Worm (Caenorhabditis elegans) whole organism, young adult: ENCODE data around the gene F43G6.16.
A peak's percentile ranks its signal among the peaks of the same experiment; 100 is the strongest.

ENCODE experiments used
- F10E7.11 ChIP-seq: sonication (generic microtip); optimal IDR thresholded peaks from 2 replicates; lab custom pipeline; 2017; ENCODE audit warnings: mild to moderate bottlenecking, missing genetic modification characterization, moderate library complexity, missing compliant biosample characterization
- F55B11.4 ChIP-seq: sonication (generic microtip); optimal IDR thresholded peaks from 2 replicates; lab custom pipeline; 2016; ENCODE audit warnings: missing compliant biosample characterization, missing genetic modification characterization, borderline replicate concordance; ENCODE audit not compliant: insufficient read depth
- K11D2.4 ChIP-seq: fragments of 200-800 bp; sonication (Bioruptor generic); IDR thresholded peaks from 2 replicates; pipeline ENCODE4 v1.3.6; 2022; ENCODE audit warnings: missing genetic modification reagents, missing genetic modification characterization, missing compliant biosample characterization
- K12H6.12 ChIP-seq: fragments of 200-800 bp; sonication (Bioruptor generic); optimal IDR thresholded peaks from 2 replicates; lab custom pipeline; 2018; ENCODE audit warnings: mild to moderate bottlenecking, missing genetic modification characterization, missing compliant biosample characterization
- Y53G8AR.9 ChIP-seq: fragments of 200-800 bp; sonication (Bioruptor generic); conservative IDR thresholded peaks from 2 replicates; pipeline ENCODE4 v1.3.6; 2022; ENCODE audit warnings: missing genetic modification reagents, missing genetic modification characterization, missing compliant biosample characterization
- akir-1 ChIP-seq: fragments of 200-800 bp; sonication (Bioruptor generic); optimal IDR thresholded peaks from 2 replicates; lab custom pipeline; 2018; ENCODE audit warnings: mild to moderate bottlenecking, missing genetic modification characterization, moderate library complexity, missing compliant biosample characterization
- athp-1 ChIP-seq: sonication (generic microtip); optimal IDR thresholded peaks from 2 replicates; lab custom pipeline; 2017; ENCODE audit warnings: mild to moderate bottlenecking, missing genetic modification characterization, missing compliant biosample characterization
- attf-5 ChIP-seq: fragments of 200-800 bp; sonication (Bioruptor generic); optimal IDR thresholded peaks from 2 replicates; lab custom pipeline; 2018; ENCODE audit warnings: mild to moderate bottlenecking, missing genetic modification characterization, missing compliant biosample characterization
- bed-1 ChIP-seq: fragments of 200-800 bp; sonication (Bioruptor generic); IDR thresholded peaks from 2 replicates; pipeline ENCODE4 v1.3.6; 2022; ENCODE audit warnings: missing genetic modification reagents, missing genetic modification characterization, missing compliant biosample characterization
- ccch-3 ChIP-seq: fragments of 200-800 bp; sonication (Bioruptor generic); optimal IDR thresholded peaks from 2 replicates; lab custom pipeline; 2018; ENCODE audit warnings: mild to moderate bottlenecking, missing genetic modification characterization, missing compliant biosample characterization
- cebp-1 ChIP-seq, 2 experiments: fragments of 200-800 bp in 1 of 2; sonication (Bioruptor generic) in 1 of 2; sonication (generic microtip) in 1 of 2; IDR thresholded peaks in 1 of 2; optimal IDR thresholded peaks in 1 of 2; 2 replicates each; pipeline versions ENCODE4 v1.3.6 to Lab custom; 2017 to 2022; ENCODE audit warnings: missing compliant biosample characterization in 2 of 2, missing genetic modification characterization in 2 of 2, mild to moderate bottlenecking in 1 of 2, missing genetic modification reagents in 1 of 2, moderate library complexity in 1 of 2
- die-1 ChIP-seq: sonication (generic microtip); optimal IDR thresholded peaks from 2 replicates; lab custom pipeline; 2016; ENCODE audit warnings: missing genotype, mild to moderate bottlenecking, missing genetic modification characterization, missing compliant biosample characterization
- efl-1 ChIP-seq: fragments of 150-350 bp; optimal IDR thresholded peaks from 2 replicates; lab custom pipeline; 2014; ENCODE audit warnings: missing biosample characterization, missing genetic modification reagents, missing genetic modification characterization
- hmg-1.2 ChIP-seq: fragments of 200-800 bp; sonication (Bioruptor generic); IDR thresholded peaks from 2 replicates; pipeline ENCODE4 v1.3.6; 2022; ENCODE audit warnings: missing genetic modification reagents, missing genetic modification characterization, missing compliant biosample characterization
- hsf-1 ChIP-seq: fragments of 200-800 bp; sonication (Bioruptor generic); IDR thresholded peaks from 2 replicates; pipeline ENCODE4 v1.3.6; 2022; ENCODE audit warnings: missing genetic modification reagents, missing genetic modification characterization, missing compliant biosample characterization
- let-607 ChIP-seq, 2 experiments: fragments of 200-800 bp in 1 of 2; sonication (Bioruptor generic) in 1 of 2; sonication (generic microtip) in 1 of 2; optimal IDR thresholded peaks; 2 replicates each; lab custom pipeline; 2016 to 2018; ENCODE audit warnings: mild to moderate bottlenecking in 2 of 2, missing compliant biosample characterization in 2 of 2, missing genetic modification characterization in 2 of 2, moderate library complexity in 2 of 2, missing genotype in 1 of 2
- lin-35 ChIP-seq, 3 experiments: fragments of 150-350 bp in 2 of 3; sonication (generic microtip) in 1 of 3; optimal IDR thresholded peaks; 2 replicates each; lab custom pipeline; 2014 to 2018; ENCODE audit warnings: missing biosample characterization in 3 of 3, missing genetic modification characterization in 3 of 3, missing genetic modification reagents in 3 of 3
- lin-54 ChIP-seq: fragments of 200-800 bp; sonication (Bioruptor generic); optimal IDR thresholded peaks from 2 replicates; lab custom pipeline; 2018; ENCODE audit warnings: mild to moderate bottlenecking, missing genetic modification characterization, missing compliant biosample characterization
- lsl-1 ChIP-seq: fragments of 200-800 bp; sonication (Bioruptor generic); optimal IDR thresholded peaks from 2 replicates; lab custom pipeline; 2018; ENCODE audit warnings: mild to moderate bottlenecking, missing genetic modification characterization, moderate library complexity, missing compliant biosample characterization
- madf-10 ChIP-seq: sonication (generic microtip); optimal IDR thresholded peaks from 2 replicates; lab custom pipeline; 2016; ENCODE audit warnings: mild to moderate bottlenecking, missing genetic modification characterization, missing compliant biosample characterization
- nfyb-1 ChIP-seq: fragments of 200-800 bp; sonication (Bioruptor generic); IDR thresholded peaks from 2 replicates; pipeline ENCODE4 v1.3.6; 2022; ENCODE audit warnings: missing genetic modification reagents, missing genetic modification characterization, missing compliant biosample characterization
- nhr-80 ChIP-seq: sonication (generic microtip); optimal IDR thresholded peaks from 2 replicates; lab custom pipeline; 2016; ENCODE audit warnings: missing genetic modification characterization, missing compliant biosample characterization
- pha-4 ChIP-seq: fragments of 150-350 bp; sonication (generic microtip); optimal IDR thresholded peaks from 2 replicates; lab custom pipeline; 2014; ENCODE audit warnings: missing biosample characterization, missing genetic modification reagents, missing genetic modification characterization
- rcor-1 ChIP-seq: fragments of 200-800 bp; sonication (Bioruptor generic); IDR thresholded peaks from 2 replicates; pipeline ENCODE4 v1.3.6; 2022; ENCODE audit warnings: missing genetic modification reagents, missing genetic modification characterization, missing compliant biosample characterization
- rec-8 ChIP-seq, 2 experiments: sonication (generic microtip); optimal IDR thresholded peaks; 2 replicates each; lab custom pipeline; 2016; ENCODE audit warnings: mild to moderate bottlenecking in 2 of 2, missing genetic modification characterization in 2 of 2, missing genetic modification reagents in 2 of 2, missing genotype in 2 of 2, missing biosample characterization in 1 of 2, missing compliant biosample characterization in 1 of 2, moderate library complexity in 1 of 2
- snpc-4 ChIP-seq, 5 experiments: fragments of 150-350 bp in 1 of 5; sonication (generic microtip) in 4 of 5; optimal IDR thresholded peaks; 2 replicates each; lab custom pipeline; 2014 to 2018; ENCODE audit warnings: missing genetic modification characterization in 5 of 5, missing biosample characterization in 3 of 5, antibody characterized with exemption in 2 of 5, mild to moderate bottlenecking in 2 of 5, missing compliant biosample characterization in 2 of 5, missing genotype in 2 of 5, moderate library complexity in 2 of 5, missing genetic modification reagents in 1 of 5
- tbp1 ChIP-seq: fragments of 200-800 bp; sonication (Bioruptor generic); optimal IDR thresholded peaks from 2 replicates; lab custom pipeline; 2018; ENCODE audit warnings: mild to moderate bottlenecking, missing genetic modification characterization, missing compliant biosample characterization
- zfh-2 ChIP-seq: fragments of 200-800 bp; sonication (Bioruptor generic); conservative IDR thresholded peaks from 2 replicates; pipeline ENCODE4 v1.3.6; 2022; ENCODE audit warnings: missing genetic modification reagents, missing genetic modification characterization, missing compliant biosample characterization
- ztf-18 ChIP-seq: sonication (generic microtip); optimal IDR thresholded peaks from 2 replicates; lab custom pipeline; 2016; ENCODE audit warnings: missing genotype, mild to moderate bottlenecking, missing genetic modification characterization, missing compliant biosample characterization
- ztf-26 ChIP-seq: sonication (generic microtip); optimal IDR thresholded peaks from 2 replicates; lab custom pipeline; 2017; ENCODE audit warnings: missing genetic modification characterization, missing compliant biosample characterization
- ztf-28 ChIP-seq: fragments of 200-800 bp; sonication (Bioruptor generic); IDR thresholded peaks from 2 replicates; pipeline ENCODE4 v1.3.6; 2022; ENCODE audit warnings: missing genetic modification reagents, missing genetic modification characterization, missing compliant biosample characterization
- ztf-3 ChIP-seq: fragments of 200-800 bp; sonication (Bioruptor generic); optimal IDR thresholded peaks from 2 replicates; lab custom pipeline; 2018; ENCODE audit warnings: mild to moderate bottlenecking, missing genetic modification characterization, missing compliant biosample characterization

F43G6.16 gene

ce11 chrII:11749490-11750172, 32.8 kb downstream of the F43G6.16 start (continued):
- TF ChIP-seq tbp1 (GFP tag; lab: Kevin White, UChicago) (peak; percentile 32), bed-1 (no peak), lin-35 (GFP tag; optimal IDR thresholded peaks at IDR 0.05; lab: Kevin White, UChicago) (peak in 1 of 3 experiments; percentile 66), F55B11.4 (tag; lab: Kevin White, UChicago) (no peak), hsf-1 (GFP tag; lab: Robert Waterston, UW) (no peak), snpc-4 (GFP tag; optimal IDR thresholded peaks at IDR 0.05; lab: Kevin White, UChicago) (no peak), snpc-4 (tag; optimal IDR thresholded peaks at IDR 0.05; lab: Kevin White, UChicago) (peak in 3 of 4 experiments; percentile 51 to 74 (median 59)), die-1 (tag; lab: Kevin White, UChicago) (peak; percentile 60), cebp-1 (GFP tag; IDR thresholded peaks at IDR 0.05; lab: Robert Waterston, UW) (0 out of 2 replicates have a peak, but pooled peaks have one; percentile 50), cebp-1 (tag; optimal IDR thresholded peaks at IDR 0.05; lab: Kevin White, UChicago) (peak; percentile 90), nfyb-1 (GFP tag; lab: Robert Waterston, UW) (peak; percentile 81; the same call in 1 of the 2 replicates), nhr-80 (peak; percentile 83), K11D2.4 (GFP tag; lab: Robert Waterston, UW) (peak; percentile 73), rcor-1 (GFP tag; lab: Robert Waterston, UW) (0 out of 2 replicates have a peak, but pooled peaks have one; percentile 8), pha-4 (tag; lab: Kevin White, UChicago) (no peak), F10E7.11 (tag; lab: Kevin White, UChicago) (peak; percentile 51), Y53G8AR.9 (GFP tag; lab: Robert Waterston, UW) (no peak), K12H6.12 (tag; lab: Kevin White, UChicago) (peak; percentile 87), akir-1 (GFP tag; lab: Kevin White, UChicago) (peak; percentile 63), lsl-1 (GFP tag; lab: Kevin White, UChicago) (no peak), let-607 (tag; optimal IDR thresholded peaks at IDR 0.05; lab: Kevin White, UChicago) (peak; percentile 66 to 77), lin-54 (peak; percentile 26), ztf-3 (GFP tag; lab: Kevin White, UChicago) (no peak), madf-10 (tag; lab: Kevin White, UChicago) (peak; percentile 81), zfh-2 (GFP tag; lab: Robert Waterston, UW) (peak; percentile 99)
- TF ChIP-seq, all 124 proteins: peak for 48

- TF ChIP-seq efl-1 (GFP tag; lab: Kevin White, UChicago): peak; percentile 6
- TF ChIP-seq ztf-28 (GFP tag; lab: Robert Waterston, UW): no peak
- TF ChIP-seq ccch-3 (GFP tag; lab: Kevin White, UChicago): no peak
- no peak for TF ChIP-seq attf-5 (GFP tag; lab: Kevin White, UChicago)
- no peak for TF ChIP-seq rec-8 (tag; optimal IDR thresholded peaks at IDR 0.05; lab: Kevin White, UChicago)
- TF ChIP-seq athp-1 (tag; lab: Kevin White, UChicago): no peak
- no peak for TF ChIP-seq ztf-18 (tag; lab: Kevin White, UChicago)
- no peak for TF ChIP-seq K12H6.12 (tag; lab: Kevin White, UChicago)
- no peak for TF ChIP-seq ztf-26 (tag; lab: Kevin White, UChicago)
- peak; percentile 11; the same call in 1 of the 2 replicates for TF ChIP-seq hmg-1.2 (GFP tag; lab: Robert Waterston, UW)
These were observed 33.9 kb downstream of the F43G6.16 start, which contains the start of the genes F44E5.17 and gpb-1 for ce11 chrII:11748494-11748893. TSS of gene F44E5.17 (minus strand) at chrII:11748594. TSS of gene gpb-1 (minus strand) at chrII:11748611.
